Worm (Caenorhabditis elegans): ENCODE measurements around the gene srlf-19.

ce11 chrV:467507-467906 is 37.8 kb upstream of the srlf-19 start:
- no peak for TF ChIP-seq cey-2 (tag; optimal IDR thresholded peaks at IDR 0.05; ENCODE audit: borderline replicate concordance, insufficient read depth)
- TF ChIP-seq unc-39 (tag; optimal IDR thresholded peaks at IDR 0.05), result no peak
- no peak for TF ChIP-seq lsy-2 (tag; optimal IDR thresholded peaks at IDR 0.05)
- no peak for TF ChIP-seq nhr-11 (tag; optimal IDR thresholded peaks at IDR 0.05)
- TF ChIP-seq zip-11 (GFP tag; IDR thresholded peaks at IDR 0.05), result no peak
- no peak for TF ChIP-seq ceh-62 (tag; optimal IDR thresholded peaks at IDR 0.05)
- no peak for TF ChIP-seq ztf-11 (tag; optimal IDR thresholded peaks at IDR 0.05)
- no peak for TF ChIP-seq F37D6.2 (tag; optimal IDR thresholded peaks at IDR 0.05)
- TF ChIP-seq nhr-10 (tag; optimal IDR thresholded peaks at IDR 0.05), result no peak

Measured in whole organism, L4 larva.